Worm (Caenorhabditis elegans): ENCODE measurements around the gene F10C1.1.

ce11 chrII:5745088-5745487 lies 28.9 kb upstream of the F10C1.1 start, which contains the start of gene F10C1.9:
- TF ChIP-seq him-1 (tag; optimal IDR thresholded peaks at IDR 0.05) (no peak), W03F9.2 (tag; optimal IDR thresholded peaks at IDR 0.05) (no peak)

All from whole organism, L4/young adult.